Fruit fly (Drosophila melanogaster): ENCODE measurements around the gene CG32071.

CG32071 gene

DNA sequence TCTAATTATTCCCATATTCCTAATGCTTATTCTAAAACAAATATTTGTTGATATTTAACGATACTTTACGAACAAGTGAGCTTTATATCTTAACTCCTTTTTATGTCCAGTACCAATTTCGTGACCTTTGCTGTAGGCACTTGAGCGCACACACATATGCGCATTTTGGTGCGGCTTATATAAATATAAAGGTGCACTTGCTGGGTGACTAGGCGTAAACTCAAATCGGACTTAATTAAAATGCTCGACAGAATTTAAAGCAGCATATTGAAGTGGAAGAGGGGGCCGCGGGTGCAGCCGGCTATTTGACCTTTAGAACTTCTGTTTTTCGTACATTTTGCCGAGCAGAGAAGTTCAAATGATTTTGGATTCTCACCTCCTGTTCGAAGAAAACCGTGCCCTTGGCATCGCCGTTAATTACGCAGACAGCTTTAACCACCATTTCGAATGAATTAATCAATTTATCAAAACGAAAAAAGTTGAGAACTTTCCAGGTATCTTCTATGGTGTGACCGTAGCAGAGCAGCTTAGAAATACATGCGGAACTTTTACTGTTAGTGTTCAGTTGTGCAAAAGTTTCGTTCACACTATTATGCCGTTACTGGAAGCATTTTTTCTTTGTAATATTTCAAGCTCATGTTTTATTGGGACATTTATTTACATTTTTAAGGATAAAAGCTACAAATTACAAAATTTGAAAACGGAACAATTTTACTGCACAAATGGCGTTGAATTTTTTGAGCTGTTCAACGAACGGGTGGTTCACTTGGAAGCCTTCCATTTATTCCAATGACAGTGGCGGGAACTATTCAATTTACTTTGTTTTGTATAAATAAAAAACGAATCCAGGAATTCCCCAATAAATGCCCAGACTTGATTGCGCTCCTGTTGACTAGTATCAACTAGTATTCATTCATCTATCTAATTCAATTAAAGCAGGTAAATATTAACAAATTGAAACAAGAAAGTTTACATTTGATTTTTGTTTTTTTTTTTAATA lies 9.8 kb upstream of the CG32071 start, which contains the start of gene Sod1 (continued):
- TF ChIP-seq CG6813 (GFP tag; optimal IDR thresholded peaks at IDR 0.05) (no peak), MBD-R2 (GFP tag; IDR thresholded peaks at IDR 0.05) (peak; percentile 41; the same call in 1 of the 2 replicates), CG10979 (tag; optimal IDR thresholded peaks at IDR 0.05) (no peak), cg (GFP tag; optimal IDR thresholded peaks at IDR 0.05) (peak; percentile 30), psq (GFP tag; optimal IDR thresholded peaks at IDR 0.05) (no peak), vvl (GFP tag; IDR thresholded peaks at IDR 0.05) (0 out of 2 replicates have a peak, but pooled peaks have one; percentile 41), Stat92E (GFP tag; optimal IDR thresholded peaks at IDR 0.05) (no peak), wor (GFP tag; IDR thresholded peaks at IDR 0.05) (no peak), Dek (tag; optimal IDR thresholded peaks at IDR 0.05) (peak; percentile 9), CG9797 (GFP tag; optimal IDR thresholded peaks at IDR 0.05) (peak; percentile 61), CG7357 (GFP tag; IDR thresholded peaks at IDR 0.05) (peak; percentile 71), Pdp1 (GFP tag; optimal IDR thresholded peaks at IDR 0.05) (peak in 1 of 2 experiments; percentile 77), HmgZ (tag; optimal IDR thresholded peaks at IDR 0.05) (no peak), Xrp1 (GFP tag; IDR thresholded peaks at IDR 0.05) (peak; percentile 22; the same call in 1 of the 2 replicates), CG14710 (tag; optimal IDR thresholded peaks at IDR 0.05) (peak; percentile 28), Sin3A (optimal IDR thresholded peaks at IDR 0.05) (peak; percentile 27), CG34224 (GFP tag; IDR thresholded peaks at IDR 0.05; ENCODE audit: partially characterized antibody) (peak; percentile 53; the same call in 1 of the 3 replicates), CG2120 (GFP tag; optimal IDR thresholded peaks at IDR 0.05) (peak; percentile 6), Ets65A (GFP tag) (no peak), ro (GFP tag; IDR thresholded peaks at IDR 0.05) (no peak), Nf-YA (GFP tag; IDR thresholded peaks at IDR 0.05) (no peak), MESR4 (GFP tag; optimal IDR thresholded peaks at IDR 0.05) (peak; percentile 75), amos (GFP tag; IDR thresholded peaks at IDR 0.05; ENCODE audit: partially characterized antibody) (no peak), CG12104 (GFP tag; optimal IDR thresholded peaks at IDR 0.05) (no peak), hbn (GFP tag; IDR thresholded peaks at IDR 0.05; ENCODE audit: partially characterized antibody) (no peak), BtbVII (GFP tag; optimal IDR thresholded peaks at IDR 0.05) (peak; percentile 51), Atf6 (GFP tag; IDR thresholded peaks at IDR 0.05) (0 out of 2 replicates have a peak, but pooled peaks have one; percentile 8), maf-S (GFP tag; optimal IDR thresholded peaks at IDR 0.05) (peak; percentile 24), ken (GFP tag; IDR thresholded peaks at IDR 0.05) (no peak), da (GFP tag; optimal IDR thresholded peaks at IDR 0.05) (no peak), ap (GFP tag; IDR thresholded peaks at IDR 0.05) (no peak), ERR (GFP tag; optimal IDR thresholded peaks at IDR 0.05) (peak; percentile 71), CG2116 (GFP tag; optimal IDR thresholded peaks at IDR 0.05) (peak; percentile 16), phol (tag; optimal IDR thresholded peaks at IDR 0.05) (peak; percentile 8), CG4617 (GFP tag; optimal IDR thresholded peaks at IDR 0.05; ENCODE audit: borderline replicate concordance) (peak; percentile 40), CG8765 (GFP tag; IDR thresholded peaks at IDR 0.05) (no peak), stc (GFP tag; IDR thresholded peaks at IDR 0.05) (0 out of 2 replicates have a peak, but pooled peaks have one; percentile 22), org-1 (GFP tag; optimal IDR thresholded peaks at IDR 0.05) (no peak), CG13287 (GFP tag; IDR thresholded peaks at IDR 0.05; ENCODE audit: partially characterized antibody) (peak; percentile 38; the same call in 1 of the 2 replicates), CG13775 (GFP tag; optimal IDR thresholded peaks at IDR 0.05) (no peak), CG31365 (tag; optimal IDR thresholded peaks at IDR 0.05) (no peak), CG7963 (GFP tag; IDR thresholded peaks at IDR 0.05; ENCODE audit: partially characterized antibody) (no peak), fu2 (GFP tag; optimal IDR thresholded peaks at IDR 0.05) (no peak), eve (GFP tag; optimal IDR thresholded peaks at IDR 0.05) (no peak), row (GFP tag; IDR thresholded peaks at IDR 0.05) (peak; percentile 45; the same call in 2 of the 3 replicates), YL-1 (GFP tag; optimal IDR thresholded peaks at IDR 0.05) (peak; percentile 73), CG1529 (GFP tag; optimal IDR thresholded peaks at IDR 0.05) (no peak), exex (tag; optimal IDR thresholded peaks at IDR 0.05) (peak; percentile 30)

All from whole organism, embryonic.